Comparison of ENCODE assay signal across 2 fruit fly cellular contexts in genomic region chr3R:15114465-15115228, dm6.
TF ChIP-seq lines count a peak whose summit lies in the region.

No protein-coding gene starts in this region.

TF ChIP-seq in whole organism, embryonic, 481 proteins besides CTCF, POLR2A, EP300 and RAD21 (continued from another document and continues in another):
- TF ChIP-seq trem (tag; optimal IDR thresholded peaks at IDR 0.05; lab: Kevin White, UChicago): peak; percentile 3
- no peak for TF ChIP-seq CG14860 (GFP tag; IDR thresholded peaks at IDR 0.05; lab: Robert Waterston, UW; ENCODE audit: partially characterized antibody)
- TF ChIP-seq CG17829 (tag; optimal IDR thresholded peaks at IDR 0.05; lab: Kevin White, UChicago): peak; percentile 43
- TF ChIP-seq Ets65A (GFP tag; lab: Kevin White, UChicago): peak; percentile 83
- peak; percentile 40 for TF ChIP-seq CG9437 (GFP tag; optimal IDR thresholded peaks at IDR 0.05; lab: Kevin White, UChicago)
- no peak for TF ChIP-seq Rx (GFP tag; IDR thresholded peaks at IDR 0.05; lab: Robert Waterston, UW)
- no peak for TF ChIP-seq gsb (GFP tag; IDR thresholded peaks at IDR 0.05; lab: Robert Waterston, UW)
- TF ChIP-seq CG12071 (GFP tag; optimal IDR thresholded peaks at IDR 0.05; lab: Kevin White, UChicago): no peak
- peak; percentile 41 for TF ChIP-seq CG17359 (tag; optimal IDR thresholded peaks at IDR 0.05; lab: Kevin White, UChicago)
- TF ChIP-seq CG2116 (GFP tag; optimal IDR thresholded peaks at IDR 0.05; lab: Kevin White, UChicago): no peak
- TF ChIP-seq unpg (GFP tag; optimal IDR thresholded peaks at IDR 0.05; lab: Kevin White, UChicago): peak; percentile 18
- peak; percentile 31 for TF ChIP-seq CG6654 (GFP tag; optimal IDR thresholded peaks at IDR 0.05; lab: Kevin White, UChicago)
- TF ChIP-seq CG16815 (GFP tag; optimal IDR thresholded peaks at IDR 0.05; lab: Kevin White, UChicago): peak; percentile 7
- 0 out of 2 replicates have a peak, but pooled peaks have one; percentile 21 for TF ChIP-seq Nf-YA (GFP tag; IDR thresholded peaks at IDR 0.05; lab: Robert Waterston, UW)
- 0 out of 2 replicates have a peak, but pooled peaks have one; percentile 8 for TF ChIP-seq ssp (GFP tag; IDR thresholded peaks at IDR 0.05; lab: Robert Waterston, UW)
- TF ChIP-seq CG4617 (GFP tag; optimal IDR thresholded peaks at IDR 0.05; lab: Kevin White, UChicago; ENCODE audit: borderline replicate concordance): no peak
- peak; percentile 20 for TF ChIP-seq nom (GFP tag; optimal IDR thresholded peaks at IDR 0.05; lab: Kevin White, UChicago)
- TF ChIP-seq Sox100B (GFP tag; optimal IDR thresholded peaks at IDR 0.05; lab: Kevin White, UChicago): peak; percentile 77
- no peak for TF ChIP-seq hkb (optimal IDR thresholded peaks at IDR 0.05; lab: Kevin White, UChicago)
- 0 out of 2 replicates have a peak, but pooled peaks have one; percentile 14 for TF ChIP-seq hkb (GFP tag; IDR thresholded peaks at IDR 0.05; lab: Robert Waterston, UW)
- no peak for TF ChIP-seq dmrt11E (tag; optimal IDR thresholded peaks at IDR 0.05; lab: Kevin White, UChicago)
- peak; percentile 50; the same call in 1 of the 3 replicates for TF ChIP-seq CG2199 (GFP tag; IDR thresholded peaks at IDR 0.05; lab: Robert Waterston, UW)
- TF ChIP-seq dpn (GFP tag; optimal IDR thresholded peaks at IDR 0.05; lab: Kevin White, UChicago): peak in 1 of 2 experiments; percentile 9
- peak; percentile 78 for TF ChIP-seq nmo (GFP tag; optimal IDR thresholded peaks at IDR 0.05; lab: Kevin White, UChicago)
- TF ChIP-seq CG10267 (tag; optimal IDR thresholded peaks at IDR 0.05; lab: Kevin White, UChicago): peak; percentile 44
- TF ChIP-seq Xrp1 (GFP tag; IDR thresholded peaks at IDR 0.05; lab: Robert Waterston, UW): peak; percentile 42
- peak; percentile 55 for TF ChIP-seq CG14710 (tag; optimal IDR thresholded peaks at IDR 0.05; lab: Kevin White, UChicago)
- peak; percentile 45 for TF ChIP-seq CG4424 (GFP tag; optimal IDR thresholded peaks at IDR 0.05; lab: Kevin White, UChicago)
- peak; percentile 28 for TF ChIP-seq Meics (GFP tag; optimal IDR thresholded peaks at IDR 0.05; lab: Kevin White, UChicago)
- 0 out of 2 replicates have a peak, but pooled peaks have one; percentile 3 for TF ChIP-seq sim (GFP tag; IDR thresholded peaks at IDR 0.05; lab: Robert Waterston, UW)
- peak; percentile 76 for TF ChIP-seq CG18262 (tag; optimal IDR thresholded peaks at IDR 0.05; lab: Kevin White, UChicago)
- TF ChIP-seq E2f1 (GFP tag; IDR thresholded peaks at IDR 0.05; lab: Robert Waterston, UW): no peak
- TF ChIP-seq Oli (tag; optimal IDR thresholded peaks at IDR 0.05; lab: Kevin White, UChicago): peak; percentile 53
- TF ChIP-seq Xbp1 (GFP tag; optimal IDR thresholded peaks at IDR 0.05; lab: Kevin White, UChicago): peak; percentile 24
- peak; percentile 35 for TF ChIP-seq CG13424 (tag; optimal IDR thresholded peaks at IDR 0.05; lab: Kevin White, UChicago)
- no peak for TF ChIP-seq jing (GFP tag; optimal IDR thresholded peaks at IDR 0.05; lab: Kevin White, UChicago)
- TF ChIP-seq gsb-n (tag; optimal IDR thresholded peaks at IDR 0.05; lab: Kevin White, UChicago): peak; percentile 9
- TF ChIP-seq CG1529 (GFP tag; optimal IDR thresholded peaks at IDR 0.05; lab: Kevin White, UChicago): peak; percentile 36
- TF ChIP-seq CG18599 (GFP tag; optimal IDR thresholded peaks at IDR 0.05; lab: Kevin White, UChicago): peak; percentile 11
- peak; percentile 30 for TF ChIP-seq CG12104 (GFP tag; optimal IDR thresholded peaks at IDR 0.05; lab: Kevin White, UChicago)
- no peak for TF ChIP-seq Awh (GFP tag; IDR thresholded peaks at IDR 0.05; lab: Robert Waterston, UW)
- TF ChIP-seq D19A (tag; optimal IDR thresholded peaks at IDR 0.05; lab: Kevin White, UChicago): peak; percentile 54
- no peak for TF ChIP-seq CG31388 (GFP tag; optimal IDR thresholded peaks at IDR 0.05; lab: Kevin White, UChicago)
- no peak for TF ChIP-seq sc (optimal IDR thresholded peaks at IDR 0.05; lab: Kevin White, UChicago)
- TF ChIP-seq sc (GFP tag; optimal IDR thresholded peaks at IDR 0.05; lab: Kevin White, UChicago): peak; percentile 11
- TF ChIP-seq sr (GFP tag; IDR thresholded peaks at IDR 0.05; lab: Robert Waterston, UW): peak; percentile 50; the same call in 1 of the 3 replicates
- TF ChIP-seq lola (GFP tag; optimal IDR thresholded peaks at IDR 0.05; lab: Kevin White, UChicago): peak in 1 of 3 experiments; percentile 49
- peak; percentile 8 for TF ChIP-seq CG12659 (GFP tag; optimal IDR thresholded peaks at IDR 0.05; lab: Kevin White, UChicago)
- TF ChIP-seq Camta (GFP tag; optimal IDR thresholded peaks at IDR 0.05; lab: Kevin White, UChicago): peak; percentile 29
- peak; percentile 71 for TF ChIP-seq CG31441 (GFP tag; IDR thresholded peaks at IDR 0.05; lab: Robert Waterston, UW)
- TF ChIP-seq CG15514 (GFP tag; optimal IDR thresholded peaks at IDR 0.05; lab: Kevin White, UChicago): no peak
- TF ChIP-seq B-H2 (GFP tag; optimal IDR thresholded peaks at IDR 0.05; lab: Kevin White, UChicago): no peak
- peak; percentile 28; the same call in 1 of the 3 replicates for TF ChIP-seq croc (GFP tag; conservative IDR thresholded peaks at IDR 0.05; lab: Robert Waterston, UW)
- TF ChIP-seq Hr51 (GFP tag; optimal IDR thresholded peaks at IDR 0.05; lab: Kevin White, UChicago): peak in 1 of 2 experiments; percentile 60
- no peak for TF ChIP-seq lbe (GFP tag; optimal IDR thresholded peaks at IDR 0.05; lab: Kevin White, UChicago)
- peak; percentile 60 for TF ChIP-seq Sox102F (GFP tag; optimal IDR thresholded peaks at IDR 0.05; lab: Kevin White, UChicago)
- no peak for TF ChIP-seq z (GFP tag; IDR thresholded peaks at IDR 0.05; lab: Robert Waterston, UW)
- no peak for TF ChIP-seq Sin3A (optimal IDR thresholded peaks at IDR 0.05; lab: Kevin White, UChicago)
- peak; percentile 11 for TF ChIP-seq Nf-YB (GFP tag; optimal IDR thresholded peaks at IDR 0.05; lab: Kevin White, UChicago)
- peak; percentile 30 for TF ChIP-seq grau (tag; optimal IDR thresholded peaks at IDR 0.05; lab: Kevin White, UChicago)
- peak; percentile 55 for TF ChIP-seq CG1233 (GFP tag; optimal IDR thresholded peaks at IDR 0.05; lab: Kevin White, UChicago)
- TF ChIP-seq oc (tag; optimal IDR thresholded peaks at IDR 0.05; lab: Kevin White, UChicago): no peak
- peak in 1 of 2 experiments; percentile 42 for TF ChIP-seq Hr78 (GFP tag; optimal IDR thresholded peaks at IDR 0.05; lab: Kevin White, UChicago)
- TF ChIP-seq CG10462 (GFP tag; optimal IDR thresholded peaks at IDR 0.05; lab: Kevin White, UChicago): no peak
- TF ChIP-seq crol (GFP tag; IDR thresholded peaks at IDR 0.05; lab: Robert Waterston, UW): peak; percentile 36; the same call in 1 of the 2 replicates

TF ChIP-seq in whole organism, prepupa, 60 proteins besides CTCF, POLR2A, EP300 and RAD21 (continued from another document):
- TF ChIP-seq CG10669 (GFP tag; optimal IDR thresholded peaks at IDR 0.05; lab: Kevin White, UChicago): peak; percentile 77
- TF ChIP-seq Lpt (GFP tag; optimal IDR thresholded peaks at IDR 0.05; lab: Kevin White, UChicago): peak; percentile 77
- TF ChIP-seq CG6163 (GFP tag; IDR thresholded peaks at IDR 0.05; lab: Robert Waterston, UW): peak; percentile 58; the same call in 2 of the 3 replicates
- peak; percentile 71 for TF ChIP-seq CG3032 (tag; optimal IDR thresholded peaks at IDR 0.05; lab: Kevin White, UChicago)
- peak; percentile 37 to 93 for TF ChIP-seq salr (GFP tag; optimal IDR thresholded peaks at IDR 0.05; lab: Kevin White, UChicago)
- TF ChIP-seq Smox (GFP tag; optimal IDR thresholded peaks at IDR 0.05; lab: Kevin White, UChicago): peak; percentile 9
- TF ChIP-seq dac (GFP tag; optimal IDR thresholded peaks at IDR 0.05; lab: Kevin White, UChicago): peak; percentile 69
- TF ChIP-seq CG8319 (GFP tag; optimal IDR thresholded peaks at IDR 0.05; lab: Kevin White, UChicago): peak; percentile 59
- peak; percentile 77 for TF ChIP-seq CG8119 (GFP tag; IDR thresholded peaks at IDR 0.05; lab: Robert Waterston, UW)
- TF ChIP-seq net (GFP tag; optimal IDR thresholded peaks at IDR 0.05; lab: Kevin White, UChicago): peak; percentile 78
- peak; percentile 77 for TF ChIP-seq achi (GFP tag; optimal IDR thresholded peaks at IDR 0.05; lab: Kevin White, UChicago)
- no peak for TF ChIP-seq Ets21C (GFP tag; optimal IDR thresholded peaks at IDR 0.05; lab: Kevin White, UChicago)
- TF ChIP-seq cyc (GFP tag; optimal IDR thresholded peaks at IDR 0.05; lab: Kevin White, UChicago): peak; percentile 53
- TF ChIP-seq CG34406 (GFP tag; optimal IDR thresholded peaks at IDR 0.05; lab: Kevin White, UChicago): peak; percentile 64
- peak; percentile 64 for TF ChIP-seq Sox14 (GFP tag; optimal IDR thresholded peaks at IDR 0.05; lab: Kevin White, UChicago)
- TF ChIP-seq Hr38 (GFP tag; optimal IDR thresholded peaks at IDR 0.05; lab: Kevin White, UChicago): no peak
- peak; percentile 66 for TF ChIP-seq dsx (GFP tag; optimal IDR thresholded peaks at IDR 0.05; lab: Kevin White, UChicago; ENCODE audit: poor library complexity, severe bottlenecking)
- TF ChIP-seq ss (GFP tag; optimal IDR thresholded peaks at IDR 0.05; lab: Kevin White, UChicago): peak; percentile 50 to 79
- TF ChIP-seq CG1621 (tag; optimal IDR thresholded peaks at IDR 0.05; lab: Kevin White, UChicago): peak; percentile 66
- peak; percentile 58 for TF ChIP-seq Sox15 (GFP tag; optimal IDR thresholded peaks at IDR 0.05; lab: Kevin White, UChicago)
- TF ChIP-seq lz (GFP tag; optimal IDR thresholded peaks at IDR 0.05; lab: Kevin White, UChicago): peak; percentile 22
- TF ChIP-seq Sox102F (GFP tag; optimal IDR thresholded peaks at IDR 0.05; lab: Kevin White, UChicago): no peak
- TF ChIP-seq Met (GFP tag; optimal IDR thresholded peaks at IDR 0.05; lab: Kevin White, UChicago): peak; percentile 5
- no peak for TF ChIP-seq Eip93F (GFP tag; optimal IDR thresholded peaks at IDR 0.05; lab: Kevin White, UChicago)
- peak; percentile 41 for TF ChIP-seq CG11902 (GFP tag; optimal IDR thresholded peaks at IDR 0.05; lab: Kevin White, UChicago)
- peak; percentile 41 for TF ChIP-seq CG9139 (GFP tag; optimal IDR thresholded peaks at IDR 0.05; lab: Kevin White, UChicago)
- TF ChIP-seq Blimp-1 (GFP tag; optimal IDR thresholded peaks at IDR 0.05; lab: Kevin White, UChicago): no peak
- TF ChIP-seq CG10631 (GFP tag; optimal IDR thresholded peaks at IDR 0.05; lab: Kevin White, UChicago): peak; percentile 77
- peak; percentile 81 for TF ChIP-seq CG6808 (GFP tag; optimal IDR thresholded peaks at IDR 0.05; lab: Kevin White, UChicago)
- peak; percentile 23 for TF ChIP-seq esn (GFP tag; optimal IDR thresholded peaks at IDR 0.05; lab: Kevin White, UChicago)
- no peak for TF ChIP-seq CG11294 (GFP tag; IDR thresholded peaks at IDR 0.05; lab: Robert Waterston, UW)
- peak; percentile 81 for TF ChIP-seq Eip75B (GFP tag; optimal IDR thresholded peaks at IDR 0.05; lab: Kevin White, UChicago)
- peak; percentile 87 for TF ChIP-seq Hr4 (GFP tag; optimal IDR thresholded peaks at IDR 0.05; lab: Kevin White, UChicago)
